Worm (Caenorhabditis elegans) whole organism, L3 larva: ENCODE data around the gene spp-28.

Experiments
- elt-3 ChIP-seq, 3 experiments: fragments of 150-350 bp in 1 of 3; sonication (generic microtip) in 2 of 3; optimal IDR thresholded peaks; 2 replicates in 2 of 3; 4 replicates in 1 of 3; lab custom pipeline; 2014 to 2017; ENCODE audit warnings: missing biosample characterization in 3 of 3, missing genetic modification characterization in 3 of 3
- fkh-10 ChIP-seq: sonication (generic microtip); optimal IDR thresholded peaks from 2 replicates; lab custom pipeline; 2017; ENCODE audit warnings: missing biosample characterization, missing genetic modification reagents, missing genetic modification characterization
- fkh-2 ChIP-seq: fragments of 150-350 bp; optimal IDR thresholded peaks from 2 replicates; lab custom pipeline; 2014; ENCODE audit warnings: missing biosample characterization, missing genetic modification reagents, missing genetic modification characterization
- fos-1 ChIP-seq: fragments of 150-350 bp; optimal IDR thresholded peaks from 2 replicates; lab custom pipeline; 2014; ENCODE audit warnings: missing biosample characterization, missing genetic modification characterization
- jun-1 ChIP-seq: fragments of 150-350 bp; optimal IDR thresholded peaks from 2 replicates; lab custom pipeline; 2014; ENCODE audit warnings: missing biosample characterization, missing genetic modification reagents, missing genetic modification characterization
- mdl-1 ChIP-seq: fragments of 150-350 bp; optimal IDR thresholded peaks from 2 replicates; lab custom pipeline; 2014; ENCODE audit warnings: missing biosample characterization, missing genetic modification characterization
- nhr-11 ChIP-seq: fragments of 150-350 bp; optimal IDR thresholded peaks from 2 replicates; lab custom pipeline; 2014; ENCODE audit warnings: missing biosample characterization, missing genetic modification characterization
- zag-1 ChIP-seq: fragments of 150-350 bp; optimal IDR thresholded peaks from 2 replicates; lab custom pipeline; 2014; ENCODE audit warnings: missing biosample characterization, missing genetic modification characterization
- ztf-11 ChIP-seq: fragments of 150-350 bp; optimal IDR thresholded peaks from 2 replicates; lab custom pipeline; 2014; ENCODE audit warnings: missing biosample characterization, missing genetic modification characterization

ce11 chrIII:4157298-4157697 lies 32.8 kb downstream of the spp-28 start, which contains the start of gene C16C10.9:
- no peak for TF ChIP-seq fkh-10 (GFP tag; lab: Kevin White, UChicago)
- TF ChIP-seq elt-3 (tag; optimal IDR thresholded peaks at IDR 0.05; lab: Kevin White, UChicago) = no peak
- TF ChIP-seq mdl-1 (tag; lab: Kevin White, UChicago) = no peak
- no peak for TF ChIP-seq fkh-2 (tag; lab: Kevin White, UChicago)
- TF ChIP-seq zag-1 (tag; lab: Kevin White, UChicago) = no peak
- TF ChIP-seq fos-1 (tag; lab: Kevin White, UChicago) = no peak
- no peak for TF ChIP-seq jun-1 (tag; lab: Kevin White, UChicago)
- no peak for TF ChIP-seq ztf-11 (tag; lab: Kevin White, UChicago)
- TF ChIP-seq nhr-11 = no peak
